Worm (Caenorhabditis elegans) whole organism, L4 larva: ENCODE results near the gene zmp-1.

Experiments
- F10B5.3 ChIP-seq: sonication (generic microtip); optimal IDR thresholded peaks from 2 replicates; lab custom pipeline; 2016; ENCODE audit warnings: mild to moderate bottlenecking, missing genetic modification characterization, missing compliant biosample characterization
- aly-2 ChIP-seq: sonication (generic microtip); optimal IDR thresholded peaks from 2 replicates; lab custom pipeline; 2018; ENCODE audit warnings: missing biosample characterization, missing genetic modification characterization
- ama-1 ChIP-seq: fragments of 150-350 bp; optimal IDR thresholded peaks from 2 replicates; lab custom pipeline; 2014; ENCODE audit warnings: inconsistent platforms, mixed read lengths
- cey-2 ChIP-seq: sonication (generic microtip); optimal IDR thresholded peaks from 3 replicates; lab custom pipeline; 2017; ENCODE audit warnings: missing genetic modification characterization, mild to moderate bottlenecking, missing compliant biosample characterization, antibody characterized with exemption, borderline replicate concordance; ENCODE audit not compliant: insufficient read depth
- fkh-10 ChIP-seq: fragments of 150-350 bp; optimal IDR thresholded peaks from 2 replicates; lab custom pipeline; 2014; ENCODE audit warnings: missing biosample characterization, missing genetic modification reagents, missing genetic modification characterization
- hlh-30 ChIP-seq: sonication (generic microtip); optimal IDR thresholded peaks from 2 replicates; lab custom pipeline; 2017; ENCODE audit warnings: antibody characterized with exemption, mild to moderate bottlenecking, missing genetic modification characterization, missing compliant biosample characterization; ENCODE audit not compliant: insufficient read depth
- hmg-1.1 ChIP-seq: fragments of 200-800 bp; sonication (Bioruptor generic); IDR thresholded peaks from 2 replicates; pipeline ENCODE4 v1.3.6; 2022; ENCODE audit warnings: missing genetic modification reagents, missing genetic modification characterization, missing compliant biosample characterization
- lin-29 ChIP-seq: fragments of 200-800 bp; sonication (Bioruptor generic); IDR thresholded peaks from 2 replicates; pipeline ENCODE4 v1.3.6; 2022; ENCODE audit warnings: missing genetic modification reagents, missing genetic modification characterization, missing compliant biosample characterization
- nhr-102 ChIP-seq: sonication (generic microtip); optimal IDR thresholded peaks from 2 replicates; lab custom pipeline; 2016; ENCODE audit warnings: mild to moderate bottlenecking, missing genetic modification characterization, moderate library complexity, missing compliant biosample characterization
- nhr-25 ChIP-seq: sonication (generic microtip); optimal IDR thresholded peaks from 2 replicates; lab custom pipeline; 2017; ENCODE audit warnings: missing genetic modification characterization, mild to moderate bottlenecking, missing compliant biosample characterization, antibody characterized with exemption, moderate library complexity, borderline replicate concordance; ENCODE audit not compliant: insufficient read depth
- nhr-28 ChIP-seq: fragments of 150-350 bp; optimal IDR thresholded peaks from 2 replicates; lab custom pipeline; 2014; ENCODE audit warnings: missing biosample characterization, missing genetic modification characterization
- pha-4 ChIP-seq, 2 experiments: fragments of 150-350 bp in 1 of 2; fragments of 200-800 bp in 1 of 2; sonication (Bioruptor generic) in 1 of 2; IDR thresholded peaks in 1 of 2; optimal IDR thresholded peaks in 1 of 2; 2 replicates each; pipeline versions ENCODE4 v1.3.6 to Lab custom; 2014 to 2022; ENCODE audit warnings: missing genetic modification characterization in 2 of 2, missing genetic modification reagents in 2 of 2, missing biosample characterization in 1 of 2, missing compliant biosample characterization in 1 of 2

DNA sequence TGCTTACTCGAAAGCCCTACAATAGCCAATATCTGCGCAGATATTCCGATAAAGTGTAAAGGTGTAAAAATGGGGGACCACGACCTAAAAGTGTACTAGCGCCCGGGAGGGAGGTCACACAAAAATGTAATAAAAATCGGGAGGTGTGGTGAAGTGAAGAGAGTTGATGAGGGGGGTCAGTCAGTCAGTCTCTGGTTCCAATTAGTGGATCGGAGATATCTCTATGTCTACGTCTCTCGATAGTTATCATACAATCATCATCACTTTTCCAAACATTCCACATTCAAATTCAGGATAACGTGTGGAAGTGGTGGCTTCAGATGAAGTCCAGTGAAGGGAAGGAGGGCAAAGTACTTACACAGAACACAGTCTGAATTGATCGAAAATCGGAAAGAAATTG lies 43.3 kb upstream of the zmp-1 start:
- TF ChIP-seq hlh-30 (tag; lab: Kevin White, UChicago) (no peak), nhr-28 (tag; lab: Kevin White, UChicago) (no peak), lin-29 (GFP tag; lab: Robert Waterston, UW) (no peak), nhr-25 (tag; lab: Kevin White, UChicago) (no peak), aly-2 (tag; lab: Kevin White, UChicago) (no peak), ama-1 (lab: Kevin White, UChicago) (no peak), fkh-10 (GFP tag; lab: Kevin White, UChicago) (no peak), pha-4 (GFP tag; IDR thresholded peaks at IDR 0.05; lab: Robert Waterston, UW) (no peak), pha-4 (tag; optimal IDR thresholded peaks at IDR 0.05; lab: Kevin White, UChicago) (no peak), cey-2 (tag; lab: Kevin White, UChicago) (no peak), hmg-1.1 (GFP tag; lab: Robert Waterston, UW) (no peak), F10B5.3 (no peak), nhr-102 (tag; lab: Kevin White, UChicago) (no peak)
